Worm (Caenorhabditis elegans): Measurements from ENCODE around the gene nhr-54.
A peak's percentile ranks its signal among the peaks of the same experiment; 100 is the strongest.

The nhr-54 gene

ce11 chrV:16505828-16506227 lies at the start of gene nhr-54:
Gene nhr-54, minus strand, starts transcription at chrV:16505928.
- TF ChIP-seq elt-2 (tag; optimal IDR thresholded peaks at IDR 0.05) (no peak), nhr-76 (tag; optimal IDR thresholded peaks at IDR 0.05) (no peak), hpl-2 (GFP tag; optimal IDR thresholded peaks at IDR 0.05) (no peak), alr-1 (tag; optimal IDR thresholded peaks at IDR 0.05; ENCODE audit: borderline replicate concordance) (no peak), tlp-1 (tag; optimal IDR thresholded peaks at IDR 0.05) (no peak), unc-62 (GFP tag; optimal IDR thresholded peaks at IDR 0.05) (no peak), dpl-1 (GFP tag; optimal IDR thresholded peaks at IDR 0.05) (no peak), ceh-88 (GFP tag; IDR thresholded peaks at IDR 0.05) (no peak), ets-5 (GFP tag; IDR thresholded peaks at IDR 0.05) (no peak), zag-1 (tag; optimal IDR thresholded peaks at IDR 0.05) (no peak), mdl-1 (tag; optimal IDR thresholded peaks at IDR 0.05) (no peak), egl-27 (tag; optimal IDR thresholded peaks at IDR 0.05) (no peak), C16A3.4 (tag; optimal IDR thresholded peaks at IDR 0.05) (no peak), pax-3 (tag; optimal IDR thresholded peaks at IDR 0.05) (no peak), nhr-11 (tag; optimal IDR thresholded peaks at IDR 0.05) (no peak), nhr-28 (tag; optimal IDR thresholded peaks at IDR 0.05) (no peak), swsn-7 (tag; optimal IDR thresholded peaks at IDR 0.05) (no peak), hlh-4 (tag; optimal IDR thresholded peaks at IDR 0.05) (no peak), sup-37 (GFP tag; optimal IDR thresholded peaks at IDR 0.05) (no peak), nhr-237 (tag; optimal IDR thresholded peaks at IDR 0.05) (no peak)

ce11 chrV:16552929-16553328 lies 47.2 kb upstream of the nhr-54 start, which contains the start of gene Y32B12B.4:
Gene Y32B12B.4, plus strand, starts transcription at chrV:16553327.
- peak; percentile 49 for TF ChIP-seq rnt-1 (tag; optimal IDR thresholded peaks at IDR 0.05)
- TF ChIP-seq ztf-11 (tag; optimal IDR thresholded peaks at IDR 0.05), result peak in 1 of 2 experiments; percentile 26
- TF ChIP-seq nhr-11 (tag; optimal IDR thresholded peaks at IDR 0.05), result no peak
- peak; percentile 24; the same call in 1 of the 2 replicates for TF ChIP-seq mab-9 (GFP tag; IDR thresholded peaks at IDR 0.05)
- peak; percentile 3 for TF ChIP-seq tbx-2 (tag; optimal IDR thresholded peaks at IDR 0.05)
- TF ChIP-seq unc-98 (GFP tag; IDR thresholded peaks at IDR 0.05), result peak; percentile 72
- no peak for TF ChIP-seq ces-1 (GFP tag; optimal IDR thresholded peaks at IDR 0.05)

ce11 chrV:16550680-16551079 lies 45.0 kb upstream of the nhr-54 start, which contains the start of gene srbc-65:
Gene srbc-65, plus strand, starts transcription at chrV:16550980.
- TF ChIP-seq nhr-19 (GFP tag; conservative IDR thresholded peaks at IDR 0.05), result no peak
- TF ChIP-seq efl-1 (optimal IDR thresholded peaks at IDR 0.05), result no peak
- no peak for TF ChIP-seq efl-1 (GFP tag; optimal IDR thresholded peaks at IDR 0.05 in 1 of 2)
- TF ChIP-seq snpc-4 (tag; optimal IDR thresholded peaks at IDR 0.05), result no peak
- no peak for TF ChIP-seq sup-37 (GFP tag; optimal IDR thresholded peaks at IDR 0.05)
- no peak for TF ChIP-seq irx-1 (tag; optimal IDR thresholded peaks at IDR 0.05)
- no peak for TF ChIP-seq unc-130 (tag; optimal IDR thresholded peaks at IDR 0.05)
- no peak for TF ChIP-seq alr-1 (tag; optimal IDR thresholded peaks at IDR 0.05; ENCODE audit: borderline replicate concordance)
- TF ChIP-seq blmp-1 (tag; optimal IDR thresholded peaks at IDR 0.05), result no peak
- no peak for TF ChIP-seq ztf-11 (tag; optimal IDR thresholded peaks at IDR 0.05)
- no peak for TF ChIP-seq dsc-1 (tag; optimal IDR thresholded peaks at IDR 0.05)
- TF ChIP-seq elt-2 (tag; optimal IDR thresholded peaks at IDR 0.05), result no peak

- TF ChIP-seq C04F5.9 (tag; optimal IDR thresholded peaks at IDR 0.05), result no peak
- TF ChIP-seq efl-3 (GFP tag; optimal IDR thresholded peaks at IDR 0.05), result no peak
- no peak for TF ChIP-seq nhr-76 (tag; optimal IDR thresholded peaks at IDR 0.05)
- TF ChIP-seq elt-3 (tag; optimal IDR thresholded peaks at IDR 0.05), result no peak
- no peak for TF ChIP-seq xbp-1 (tag; optimal IDR thresholded peaks at IDR 0.05)
- TF ChIP-seq zip-4 (GFP tag; optimal IDR thresholded peaks at IDR 0.05), result no peak
- no peak for TF ChIP-seq unc-30 (tag; optimal IDR thresholded peaks at IDR 0.05)
These were observed 34.9 kb upstream of the nhr-54 start for ce11 chrV:16540657-16541056.
